Worm (Caenorhabditis elegans): Measurements from ENCODE around the gene kel-3.

Gene kel-3

DNA sequence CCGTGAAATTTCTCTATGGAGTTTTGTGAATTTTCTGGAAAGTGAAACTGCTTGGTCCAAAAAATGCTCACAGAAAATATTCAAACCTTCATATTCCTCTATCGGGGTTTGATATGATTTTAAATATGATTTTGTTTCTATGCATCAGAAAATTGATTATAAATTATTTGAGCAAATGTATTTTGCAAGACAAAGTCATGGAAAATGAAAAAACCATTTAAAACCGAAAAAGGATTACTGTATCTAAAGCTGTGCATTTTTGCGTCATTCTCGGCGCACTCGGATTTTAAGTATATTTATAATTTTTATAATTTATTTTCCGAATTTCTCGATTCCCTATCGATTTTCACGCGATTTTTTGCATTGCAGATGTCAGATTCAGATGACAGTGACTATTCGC, 6.9 kb downstream of the kel-3 start, which contains the start of gene pssy-2:
Gene pssy-2, plus strand, starts transcription at position 301 of the 400 bp plus-strand sequence.
- no peak for TF ChIP-seq unc-62 (GFP tag; optimal IDR thresholded peaks at IDR 0.05)
- no peak for TF ChIP-seq ceh-28 (tag; optimal IDR thresholded peaks at IDR 0.05)
- TF ChIP-seq fkh-10 (GFP tag; optimal IDR thresholded peaks at IDR 0.05): no peak
- no peak for TF ChIP-seq ceh-82 (tag; optimal IDR thresholded peaks at IDR 0.05)
- no peak for TF ChIP-seq nfya-1 (tag; optimal IDR thresholded peaks at IDR 0.05; ENCODE audit: insufficient read depth)
- no peak for TF ChIP-seq nhr-43 (tag; optimal IDR thresholded peaks at IDR 0.05; ENCODE audit: poor library complexity, severe bottlenecking)
- TF ChIP-seq ceh-9 (tag; optimal IDR thresholded peaks at IDR 0.05): no peak
- no peak for TF ChIP-seq R02D3.7 (tag; optimal IDR thresholded peaks at IDR 0.05)
- no peak for TF ChIP-seq pqm-1 (tag; optimal IDR thresholded peaks at IDR 0.05)
- no peak for TF ChIP-seq ZK546.5 (tag; optimal IDR thresholded peaks at IDR 0.05)
- no peak for TF ChIP-seq mdl-1 (tag; optimal IDR thresholded peaks at IDR 0.05)
- no peak for TF ChIP-seq lsy-12 (tag; optimal IDR thresholded peaks at IDR 0.05)
- no peak for TF ChIP-seq lin-15B (tag; optimal IDR thresholded peaks at IDR 0.05)
- no peak for TF ChIP-seq sea-2 (GFP tag; optimal IDR thresholded peaks at IDR 0.05)
- TF ChIP-seq ama-1 (optimal IDR thresholded peaks at IDR 0.05): no peak
- no peak for TF ChIP-seq nhr-28 (tag; optimal IDR thresholded peaks at IDR 0.05)
- no peak for TF ChIP-seq nhr-67 (tag; optimal IDR thresholded peaks at IDR 0.05)

DNA sequence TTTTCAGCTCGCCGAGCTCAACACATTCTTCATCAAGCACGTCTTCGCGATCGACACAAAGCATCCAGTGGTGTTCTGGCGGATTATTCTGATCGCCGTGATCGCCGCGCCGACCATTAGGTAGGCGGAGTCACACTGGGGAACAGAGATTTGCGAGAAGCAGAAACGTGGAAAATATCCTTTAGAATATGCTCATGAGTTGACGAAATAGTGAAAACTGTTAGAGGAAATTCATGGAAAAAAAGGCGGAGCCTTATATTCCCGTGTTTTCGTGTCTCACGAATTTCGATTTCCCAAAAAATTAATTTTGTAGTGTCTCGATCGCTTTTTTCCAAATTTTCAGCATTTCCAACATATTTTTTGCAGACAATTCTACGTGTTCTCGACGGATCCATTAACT, 9.9 kb downstream of the kel-3 start:
- TF ChIP-seq mml-1 (tag; optimal IDR thresholded peaks at IDR 0.05): no peak
- no peak for TF ChIP-seq ztf-11 (tag; optimal IDR thresholded peaks at IDR 0.05)
- TF ChIP-seq fkh-10 (GFP tag; optimal IDR thresholded peaks at IDR 0.05): no peak
- TF ChIP-seq fkh-2 (tag; optimal IDR thresholded peaks at IDR 0.05): no peak
- no peak for TF ChIP-seq pha-4 (tag; optimal IDR thresholded peaks at IDR 0.05)
- TF ChIP-seq aly-2 (tag; optimal IDR thresholded peaks at IDR 0.05): no peak
- no peak for TF ChIP-seq zag-1 (tag; optimal IDR thresholded peaks at IDR 0.05)
- TF ChIP-seq lin-15B (tag; optimal IDR thresholded peaks at IDR 0.05): no peak

ce11 chrIII:13476682-13477081, 12.1 kb downstream of the kel-3 start, which contains the start of gene T27E9.6:
T27E9.6 (minus strand) TSS chrIII:13476782.
- TF ChIP-seq ceh-28 (tag; optimal IDR thresholded peaks at IDR 0.05) (no peak), ceh-16 (tag; optimal IDR thresholded peaks at IDR 0.05) (no peak), nhr-28 (tag; optimal IDR thresholded peaks at IDR 0.05) (no peak), nhr-11 (tag; optimal IDR thresholded peaks at IDR 0.05) (no peak), fkh-2 (tag; optimal IDR thresholded peaks at IDR 0.05) (no peak), fkh-10 (GFP tag; optimal IDR thresholded peaks at IDR 0.05) (no peak), ceh-9 (tag; optimal IDR thresholded peaks at IDR 0.05) (no peak), jun-1 (tag; optimal IDR thresholded peaks at IDR 0.05) (no peak), pqm-1 (tag; optimal IDR thresholded peaks at IDR 0.05) (no peak), nhr-76 (tag; optimal IDR thresholded peaks at IDR 0.05) (no peak), egl-27 (tag; optimal IDR thresholded peaks at IDR 0.05) (no peak), ama-1 (optimal IDR thresholded peaks at IDR 0.05) (no peak), ztf-11 (tag; optimal IDR thresholded peaks at IDR 0.05) (no peak), zag-1 (tag; optimal IDR thresholded peaks at IDR 0.05) (no peak), pha-4 (tag; optimal IDR thresholded peaks at IDR 0.05) (no peak), hmg-11 (tag; optimal IDR thresholded peaks at IDR 0.05) (no peak), tbx-2 (tag; optimal IDR thresholded peaks at IDR 0.05) (no peak)

ce11 chrIII:13484024-13484423, 19.4 kb downstream of the kel-3 start, which contains the start of gene acc-4:
acc-4 (minus strand) TSS chrIII:13484124.
- TF ChIP-seq egl-27 (tag; optimal IDR thresholded peaks at IDR 0.05) (no peak), fos-1 (tag; optimal IDR thresholded peaks at IDR 0.05) (no peak), snpc-4 (tag; optimal IDR thresholded peaks at IDR 0.05) (no peak), elt-1 (tag; optimal IDR thresholded peaks at IDR 0.05) (no peak), nhr-28 (tag; optimal IDR thresholded peaks at IDR 0.05) (no peak)

- TF ChIP-seq nhr-76 (tag; optimal IDR thresholded peaks at IDR 0.05) (no peak), pqm-1 (tag; optimal IDR thresholded peaks at IDR 0.05) (no peak), unc-39 (tag; optimal IDR thresholded peaks at IDR 0.05) (no peak), egl-5 (tag; optimal IDR thresholded peaks at IDR 0.05) (no peak), nhr-67 (tag; optimal IDR thresholded peaks at IDR 0.05) (no peak), ceh-9 (tag; optimal IDR thresholded peaks at IDR 0.05) (no peak), nhr-12 (tag; optimal IDR thresholded peaks at IDR 0.05) (no peak), R02D3.7 (tag; optimal IDR thresholded peaks at IDR 0.05) (no peak), zag-1 (tag; optimal IDR thresholded peaks at IDR 0.05) (no peak), fos-1 (tag; optimal IDR thresholded peaks at IDR 0.05) (no peak), mml-1 (tag; optimal IDR thresholded peaks at IDR 0.05) (no peak), fkh-10 (GFP tag; optimal IDR thresholded peaks at IDR 0.05) (no peak), mdl-1 (tag; optimal IDR thresholded peaks at IDR 0.05) (no peak), skn-1 (tag; optimal IDR thresholded peaks at IDR 0.05) (no peak), elt-1 (tag; optimal IDR thresholded peaks at IDR 0.05) (no peak), lsy-12 (tag; optimal IDR thresholded peaks at IDR 0.05) (no peak), ztf-11 (tag; optimal IDR thresholded peaks at IDR 0.05) (no peak), nhr-25 (tag; optimal IDR thresholded peaks at IDR 0.05) (no peak), lin-39 (tag; optimal IDR thresholded peaks at IDR 0.05) (no peak)
Observed at ce11 chrIII:13492377-13492776, 27.8 kb downstream of the kel-3 start, which contains the start of gene twk-40. twk-40 (minus strand) TSS chrIII:13492477.

Data from whole organism, L3 larva.